Fruit fly (Drosophila melanogaster) whole organism, pupa: Measurements from ENCODE around the gene CG7465.

ENCODE experiments used
- CG10348 ChIP-seq: fragments of 200-800 bp; sonication (Bioruptor generic); IDR thresholded peaks from 2 replicates; pipeline ENCODE4 v1.3.6; 2022; ENCODE audit warnings: missing biosample characterization, missing genetic modification characterization
- CG12605 ChIP-seq: fragments of 200-800 bp; sonication (Bioruptor generic); IDR thresholded peaks from 2 replicates; pipeline ENCODE4 v1.3.6; 2022; ENCODE audit warnings: missing biosample characterization, missing genetic modification characterization
- CG13204 ChIP-seq: fragments of 200-800 bp; sonication (Bioruptor generic); optimal IDR thresholded peaks from 2 replicates; lab custom pipeline; 2018; ENCODE audit warnings: missing biosample characterization, mild to moderate bottlenecking, missing genetic modification characterization, moderate library complexity
- CG14655 ChIP-seq: fragments of 200-800 bp; sonication (Bioruptor generic); optimal IDR thresholded peaks from 3 replicates; lab custom pipeline; 2017; ENCODE audit warnings: mild to moderate bottlenecking, missing biosample characterization, missing genetic modification reagents, missing genetic modification characterization
- CG15710 ChIP-seq: fragments of 200-800 bp; sonication (Bioruptor generic); optimal IDR thresholded peaks from 2 replicates; lab custom pipeline; 2018; ENCODE audit warnings: missing biosample characterization, mild to moderate bottlenecking, missing genetic modification characterization, moderate library complexity
- CG17806 ChIP-seq: fragments of 200-800 bp; sonication (Bioruptor generic); optimal IDR thresholded peaks from 2 replicates; lab custom pipeline; 2018; ENCODE audit warnings: missing biosample characterization, mild to moderate bottlenecking, missing genetic modification characterization, moderate library complexity
- CG32121 ChIP-seq: fragments of 200-800 bp; sonication (Bioruptor generic); IDR thresholded peaks from 2 replicates; pipeline ENCODE4 v1.3.6; 2022; ENCODE audit warnings: missing biosample characterization, missing genetic modification characterization
- CG34367 ChIP-seq: fragments of 200-800 bp; sonication (Bioruptor generic); optimal IDR thresholded peaks from 2 replicates; lab custom pipeline; 2018; ENCODE audit warnings: missing biosample characterization, mild to moderate bottlenecking, missing genetic modification characterization
- CG4496 ChIP-seq: fragments of 200-800 bp; sonication (Bioruptor generic); IDR thresholded peaks from 3 replicates; pipeline ENCODE4 v1.3.6; 2022; ENCODE audit warnings: missing biosample characterization, missing genetic modification characterization
- CG8159 ChIP-seq: fragments of 200-800 bp; sonication (Bioruptor generic); optimal IDR thresholded peaks from 3 replicates; lab custom pipeline; 2018; ENCODE audit warnings: missing biosample characterization, mild to moderate bottlenecking, missing genetic modification characterization, moderate library complexity
- CG9948 ChIP-seq: fragments of 200-800 bp; sonication (Bioruptor generic); optimal IDR thresholded peaks from 2 replicates; lab custom pipeline; 2018; ENCODE audit warnings: missing biosample characterization, mild to moderate bottlenecking, missing genetic modification characterization, moderate library complexity
- D1 ChIP-seq: fragments of 200-800 bp; sonication (Bioruptor generic); optimal IDR thresholded peaks from 2 replicates; lab custom pipeline; 2018; ENCODE audit warnings: missing biosample characterization, mild to moderate bottlenecking, missing genetic modification characterization, moderate library complexity
- EcR ChIP-seq: fragments of 200-800 bp; sonication (Bioruptor generic); optimal IDR thresholded peaks from 3 replicates; lab custom pipeline; 2019; ENCODE audit warnings: missing biosample characterization, missing genetic modification characterization, mild to moderate bottlenecking, moderate library complexity, missing genetic modification reagents
- Ets98B ChIP-seq: fragments of 200-800 bp; sonication (Bioruptor generic); IDR thresholded peaks from 2 replicates; pipeline ENCODE4 v1.3.6; 2022; ENCODE audit warnings: missing biosample characterization, missing genetic modification characterization
- Pif1A ChIP-seq: fragments of 200-800 bp; sonication (Bioruptor generic); optimal IDR thresholded peaks from 3 replicates; lab custom pipeline; 2016; ENCODE audit warnings: missing biosample characterization, missing genetic modification characterization
- Pif1B ChIP-seq: fragments of 200-800 bp; sonication (Bioruptor generic); optimal IDR thresholded peaks from 3 replicates; lab custom pipeline; 2016; ENCODE audit warnings: missing biosample characterization, missing genetic modification characterization
- Snoo ChIP-seq: fragments of 200-800 bp; sonication (Bioruptor generic); optimal IDR thresholded peaks from 3 replicates; lab custom pipeline; 2017; ENCODE audit warnings: missing biosample characterization, mild to moderate bottlenecking, missing genetic modification characterization, inconsistent platforms
- fd96Ca ChIP-seq: fragments of 200-800 bp; sonication (Bioruptor generic); IDR thresholded peaks from 3 replicates; pipeline ENCODE4 v1.3.6; 2022; ENCODE audit warnings: missing biosample characterization, missing genetic modification characterization
- gl ChIP-seq: fragments of 200-800 bp; sonication (Bioruptor generic); optimal IDR thresholded peaks from 2 replicates; lab custom pipeline; 2018; ENCODE audit warnings: missing biosample characterization, mild to moderate bottlenecking, missing genetic modification characterization
- rn ChIP-seq: fragments of 200-800 bp; sonication (Bioruptor generic); IDR thresholded peaks from 2 replicates; pipeline ENCODE4 v1.3.6; 2022; ENCODE audit warnings: missing biosample characterization, missing genetic modification characterization

Gene CG7465

DNA sequence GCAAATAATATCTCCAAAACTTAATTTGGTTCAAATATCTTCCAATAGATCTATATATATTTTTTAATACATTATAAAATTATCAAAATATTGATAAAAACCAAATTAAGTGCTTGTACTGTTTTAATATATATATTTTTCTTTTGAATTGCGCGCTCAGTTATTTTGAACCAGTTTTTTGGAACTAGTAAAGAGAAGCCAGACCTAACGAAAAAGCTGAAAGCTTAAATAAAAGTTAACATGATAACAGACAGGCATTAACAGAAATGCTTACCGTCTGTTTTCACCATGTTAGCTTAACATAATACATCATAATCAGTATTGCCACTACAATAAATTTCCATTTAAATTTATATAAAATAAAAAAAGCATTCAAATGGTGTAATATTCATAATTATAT is 30.2 kb downstream of the CG7465 start:
- TF ChIP-seq EcR (GFP tag; lab: Kevin White, UChicago) (no peak), CG13204 (GFP tag; lab: Kevin White, UChicago) (no peak), CG34367 (tag; lab: Kevin White, UChicago) (no peak), CG17806 (tag; lab: Kevin White, UChicago) (no peak), Pif1B (GFP tag; lab: Kevin White, UChicago) (no peak), Pif1A (no peak), CG15710 (no peak), D1 (tag; lab: Kevin White, UChicago) (no peak), CG10348 (no peak), CG4496 (GFP tag; lab: Robert Waterston, UW) (no peak), Snoo (tag; lab: Kevin White, UChicago) (no peak), CG9948 (tag; lab: Kevin White, UChicago) (no peak), fd96Ca (GFP tag; lab: Robert Waterston, UW) (no peak), CG8159 (tag; lab: Kevin White, UChicago) (no peak), rn (GFP tag; lab: Robert Waterston, UW) (no peak), Ets98B (GFP tag; lab: Robert Waterston, UW) (no peak)
- TF ChIP-seq, all 21 proteins: peak for 0

DNA sequence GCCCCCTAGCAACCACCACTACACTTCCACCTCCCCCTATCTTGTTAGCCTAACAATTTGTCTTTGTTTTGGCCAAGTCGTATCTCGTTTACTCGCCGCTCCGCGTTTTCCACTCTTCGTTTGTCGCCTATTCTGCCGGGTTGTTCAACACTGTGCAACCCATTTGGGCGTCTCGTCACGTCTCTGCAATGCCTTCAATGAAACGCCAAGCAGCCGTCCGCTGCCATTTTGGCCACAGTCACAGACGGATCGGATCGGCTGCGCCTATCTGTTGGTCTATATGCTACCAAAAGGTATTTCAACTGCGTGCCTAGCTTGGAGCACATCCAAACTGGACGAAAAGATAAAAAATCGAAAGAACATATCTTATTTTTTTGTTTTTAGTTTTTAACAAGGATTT is 36.3 kb downstream of the CG7465 start:
- no peak for TF ChIP-seq CG13204 (GFP tag; lab: Kevin White, UChicago)
- TF ChIP-seq fd96Ca (GFP tag; lab: Robert Waterston, UW) = peak; percentile 19; the same call in 1 of the 3 replicates
- TF ChIP-seq Pif1A = no peak
- peak; percentile 39 for TF ChIP-seq Ets98B (GFP tag; lab: Robert Waterston, UW)
- TF ChIP-seq, all 21 proteins: peak for 2

DNA sequence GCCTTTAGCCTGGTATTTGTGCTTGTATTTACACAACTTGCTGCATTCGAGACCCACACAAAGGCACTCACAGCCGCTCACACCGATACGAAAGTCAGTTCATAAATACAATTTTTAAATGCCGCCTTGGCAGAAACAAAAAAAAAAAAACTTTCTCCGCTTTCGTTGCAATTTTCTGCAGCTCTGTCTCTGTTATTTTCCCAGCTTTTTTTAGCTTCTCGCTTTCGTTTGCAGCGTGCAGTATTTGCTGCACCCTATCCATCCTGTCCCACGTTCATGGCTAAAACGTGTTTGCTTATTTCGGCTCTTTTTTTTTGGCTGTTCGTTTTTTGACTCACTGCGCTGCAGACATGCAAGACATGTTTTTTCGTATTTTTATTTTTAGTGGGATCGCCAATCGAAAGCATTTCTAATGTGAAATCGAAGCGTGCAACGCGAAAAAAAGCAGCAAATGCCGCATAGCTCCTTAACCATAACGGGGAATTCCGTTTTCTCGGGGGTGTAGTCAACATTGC is 39.4 kb downstream of the CG7465 start:
- TF ChIP-seq CG4496 (GFP tag; lab: Robert Waterston, UW) (0 out of 3 replicates have a peak, but pooled peaks have one; percentile 39), CG8159 (tag; lab: Kevin White, UChicago) (no peak)
- TF ChIP-seq, all 21 proteins: peak for 1

DNA sequence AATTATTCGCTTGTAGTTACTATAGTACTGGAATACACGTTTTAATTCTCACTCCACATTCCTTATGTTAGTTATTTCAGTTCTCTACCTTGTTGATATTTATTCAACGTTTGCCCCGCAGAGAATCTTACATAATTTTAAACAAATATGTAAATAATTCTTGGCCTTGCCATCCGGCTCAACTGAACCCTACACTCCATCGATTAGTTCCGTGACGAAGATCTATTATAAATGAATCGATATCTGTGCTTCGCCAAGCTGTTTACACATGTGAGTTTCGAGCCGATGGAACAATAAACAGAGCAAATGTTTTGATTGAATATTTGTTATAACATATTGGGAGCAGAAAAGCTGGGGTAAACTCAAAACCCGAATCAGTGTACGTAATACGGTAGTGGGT is 41.7 kb downstream of the CG7465 start:
- TF ChIP-seq CG4496 (GFP tag; lab: Robert Waterston, UW) = no peak
- TF ChIP-seq CG14655 (GFP tag; lab: Kevin White, UChicago) = no peak
- no peak for TF ChIP-seq Ets98B (GFP tag; lab: Robert Waterston, UW)
- TF ChIP-seq CG32121 = no peak
- no peak for TF ChIP-seq Pif1B (GFP tag; lab: Kevin White, UChicago)
- no peak for TF ChIP-seq rn (GFP tag; lab: Robert Waterston, UW)
- no peak for TF ChIP-seq Snoo (tag; lab: Kevin White, UChicago)
- no peak for TF ChIP-seq gl (tag; lab: Kevin White, UChicago)
- TF ChIP-seq CG34367 (tag; lab: Kevin White, UChicago) = no peak
- TF ChIP-seq CG9948 (tag; lab: Kevin White, UChicago) = no peak
- TF ChIP-seq fd96Ca (GFP tag; lab: Robert Waterston, UW) = no peak
- no peak for TF ChIP-seq D1 (tag; lab: Kevin White, UChicago)
- TF ChIP-seq CG8159 (tag; lab: Kevin White, UChicago) = no peak
- TF ChIP-seq CG15710 = no peak
- TF ChIP-seq CG12605 (GFP tag; lab: Robert Waterston, UW) = no peak
- TF ChIP-seq, all 21 proteins: peak for 0
